Fruit fly (Drosophila melanogaster) whole organism, embryonic: ENCODE data around the gene CG13840.

Experiments used
- Bgb ChIP-seq: fragments of 200-800 bp; sonication (Bioruptor generic); IDR thresholded peaks from 2 replicates; pipeline ENCODE4 v1.3.6; 2022; ENCODE audit warnings: missing biosample characterization, missing genetic modification characterization; ENCODE audit not compliant: partially characterized antibody
- CG10267 ChIP-seq: fragments of 200-800 bp; sonication (Bioruptor generic); optimal IDR thresholded peaks from 2 replicates; lab custom pipeline; 2018; ENCODE audit warnings: missing biosample characterization, mild to moderate bottlenecking, missing genetic modification characterization, moderate library complexity
- CG10979 ChIP-seq: fragments of 200-800 bp; sonication (Bioruptor generic); optimal IDR thresholded peaks from 2 replicates; lab custom pipeline; 2018; ENCODE audit warnings: missing biosample characterization, mild to moderate bottlenecking, missing genetic modification characterization, moderate library complexity
- CG11504 ChIP-seq: fragments of 200-800 bp; sonication (Bioruptor generic); optimal IDR thresholded peaks from 3 replicates; lab custom pipeline; 2019; ENCODE audit warnings: missing biosample characterization, mild to moderate bottlenecking, missing genetic modification characterization, moderate library complexity
- CG14050 ChIP-seq: fragments of 200-800 bp; sonication (Bioruptor generic); IDR thresholded peaks from 3 replicates; pipeline ENCODE4 v1.3.6; 2022; ENCODE audit warnings: missing biosample characterization, missing genetic modification characterization
- CG16779 ChIP-seq: fragments of 200-800 bp; sonication (Bioruptor generic); IDR thresholded peaks from 2 replicates; pipeline ENCODE4 v1.3.6; 2022; ENCODE audit warnings: missing biosample characterization, missing genetic modification characterization
- CG17385 ChIP-seq: fragments of 200-800 bp; sonication (Bioruptor generic); optimal IDR thresholded peaks from 3 replicates; lab custom pipeline; 2018; ENCODE audit warnings: missing biosample characterization, mild to moderate bottlenecking, missing genetic modification characterization
- CG1792 ChIP-seq: fragments of 200-800 bp; sonication (Bioruptor generic); optimal IDR thresholded peaks from 2 replicates; lab custom pipeline; 2016; ENCODE audit warnings: missing biosample characterization, missing genetic modification characterization
- CG18764 ChIP-seq: fragments of 200-800 bp; sonication (Bioruptor generic); optimal IDR thresholded peaks from 3 replicates; lab custom pipeline; 2016; ENCODE audit warnings: missing biosample characterization, missing genetic modification characterization
- CG2199 ChIP-seq: fragments of 200-800 bp; sonication (Bioruptor generic); IDR thresholded peaks from 3 replicates; pipeline ENCODE4 v1.3.6; 2022; ENCODE audit warnings: missing biosample characterization, missing genetic modification characterization
- CG2202 ChIP-seq: fragments of 200-800 bp; sonication (Bioruptor generic); optimal IDR thresholded peaks from 2 replicates; lab custom pipeline; 2018; ENCODE audit warnings: missing biosample characterization, mild to moderate bottlenecking, missing genetic modification characterization
- CG31388 ChIP-seq: fragments of 200-800 bp; sonication (Bioruptor generic); optimal IDR thresholded peaks from 2 replicates; lab custom pipeline; 2016; ENCODE audit warnings: missing biosample characterization, missing genetic modification characterization
- CG34224 ChIP-seq: fragments of 200-800 bp; sonication (Bioruptor generic); IDR thresholded peaks from 3 replicates; pipeline ENCODE4 v1.3.6; 2022; ENCODE audit warnings: missing biosample characterization, missing genetic modification characterization; ENCODE audit not compliant: partially characterized antibody
- CG4707 ChIP-seq: fragments of 200-800 bp; sonication (Bioruptor generic); optimal IDR thresholded peaks from 2 replicates; lab custom pipeline; 2018; ENCODE audit warnings: missing biosample characterization, mild to moderate bottlenecking, missing genetic modification characterization, moderate library complexity
- CG4730 ChIP-seq: fragments of 200-800 bp; sonication (Bioruptor generic); IDR thresholded peaks from 2 replicates; pipeline ENCODE4 v1.3.6; 2022; ENCODE audit warnings: missing biosample characterization, missing genetic modification characterization
- CG4820 ChIP-seq: fragments of 200-800 bp; sonication (Bioruptor generic); optimal IDR thresholded peaks from 3 replicates; lab custom pipeline; 2016; ENCODE audit warnings: missing biosample characterization, missing genetic modification characterization
- CG6765 ChIP-seq: fragments of 200-800 bp; sonication (Bioruptor generic); optimal IDR thresholded peaks from 3 replicates; lab custom pipeline; 2017; ENCODE audit warnings: missing biosample characterization, mild to moderate bottlenecking, missing genetic modification characterization
- CG7786 ChIP-seq: fragments of 200-800 bp; sonication (Bioruptor generic); optimal IDR thresholded peaks from 2 replicates; lab custom pipeline; 2016; ENCODE audit warnings: missing biosample characterization, missing genetic modification characterization
- CG7987 ChIP-seq: fragments of 200-800 bp; sonication (Bioruptor generic); optimal IDR thresholded peaks from 2 replicates; lab custom pipeline; 2018; ENCODE audit warnings: missing biosample characterization, mild to moderate bottlenecking, missing genetic modification characterization, moderate library complexity
- CG9437 ChIP-seq: fragments of 200-800 bp; sonication (Bioruptor generic); optimal IDR thresholded peaks from 2 replicates; lab custom pipeline; 2018; ENCODE audit warnings: missing biosample characterization, mild to moderate bottlenecking, missing genetic modification characterization
- CG9609 ChIP-seq: fragments of 200-800 bp; sonication (Bioruptor generic); optimal IDR thresholded peaks from 3 replicates; lab custom pipeline; 2016; ENCODE audit warnings: missing biosample characterization, missing genetic modification characterization
- Ets65A ChIP-seq: fragments of 200-800 bp; sonication (Bioruptor generic); peaks from one replicate; lab custom pipeline; 2016; ENCODE audit warnings: missing biosample characterization, missing genetic modification characterization
- HmgD ChIP-seq: fragments of 200-800 bp; sonication (Bioruptor generic); optimal IDR thresholded peaks from 3 replicates; lab custom pipeline; 2016; ENCODE audit warnings: missing biosample characterization, missing genetic modification characterization
- Lhr ChIP-seq: fragments of 200-800 bp; sonication (Bioruptor generic); optimal IDR thresholded peaks from 3 replicates; lab custom pipeline; 2017; ENCODE audit warnings: mild to moderate bottlenecking, missing biosample characterization, missing genetic modification reagents, missing genetic modification characterization
- Lpt ChIP-seq: fragments of >200 bp; optimal IDR thresholded peaks from 2 replicates; lab custom pipeline; 2018; ENCODE audit warnings: missing biosample characterization, missing genetic modification characterization
- MTF-1 ChIP-seq: fragments of 200-800 bp; sonication (Bioruptor generic); optimal IDR thresholded peaks from 2 replicates; lab custom pipeline; 2018; ENCODE audit warnings: missing biosample characterization, mild to moderate bottlenecking, missing genetic modification characterization, borderline replicate concordance
- Med ChIP-seq: fragments of 200-800 bp; sonication (Bioruptor generic); peaks from one replicate; lab custom pipeline; 2016; ENCODE audit warnings: missing biosample characterization, missing genetic modification characterization, mild to moderate bottlenecking, inconsistent platforms, moderate library complexity
- Opbp ChIP-seq: fragments of 200-800 bp; sonication (Bioruptor generic); IDR thresholded peaks from 3 replicates; pipeline ENCODE4 v1.3.6; 2022; ENCODE audit warnings: missing biosample characterization, missing genetic modification characterization; ENCODE audit not compliant: partially characterized antibody
- Ssrp ChIP-seq: fragments of 200-800 bp; sonication (Bioruptor generic); optimal IDR thresholded peaks from 2 replicates; lab custom pipeline; 2018; ENCODE audit warnings: missing biosample characterization, mild to moderate bottlenecking, missing genetic modification characterization, moderate library complexity
- ara ChIP-seq: fragments of 200-800 bp; sonication (Bioruptor generic); IDR thresholded peaks from 2 replicates; pipeline ENCODE4 v1.3.6; 2022; ENCODE audit warnings: missing biosample characterization, missing genetic modification characterization
- bigmax ChIP-seq: fragments of 200-800 bp; sonication (Bioruptor generic); optimal IDR thresholded peaks from 2 replicates; lab custom pipeline; 2018; ENCODE audit warnings: missing biosample characterization, mild to moderate bottlenecking, missing genetic modification characterization
- btn ChIP-seq: fragments of 200-800 bp; sonication (Bioruptor generic); optimal IDR thresholded peaks from 2 replicates; lab custom pipeline; 2016; ENCODE audit warnings: missing biosample characterization, missing genetic modification characterization
- cad ChIP-seq: fragments of >200 bp; optimal IDR thresholded peaks from 2 replicates; lab custom pipeline; 2017; ENCODE audit warnings: missing biosample characterization, missing genetic modification characterization
- dimm ChIP-seq: fragments of 200-800 bp; sonication (Bioruptor generic); IDR thresholded peaks from 2 replicates; pipeline ENCODE4 v1.3.6; 2022; ENCODE audit warnings: missing biosample characterization, missing genetic modification characterization
- dm ChIP-seq: fragments of 200-800 bp; sonication (Bioruptor generic); optimal IDR thresholded peaks from 3 replicates; lab custom pipeline; 2016; ENCODE audit warnings: missing biosample characterization, missing genetic modification characterization
- fd102C ChIP-seq: fragments of 200-800 bp; sonication (Bioruptor generic); optimal IDR thresholded peaks from 2 replicates; lab custom pipeline; 2018; ENCODE audit warnings: missing biosample characterization, mild to moderate bottlenecking, missing genetic modification characterization, moderate library complexity
- fd64A ChIP-seq: fragments of 200-800 bp; sonication (Bioruptor generic); optimal IDR thresholded peaks from 3 replicates; lab custom pipeline; 2018; ENCODE audit warnings: missing biosample characterization, mild to moderate bottlenecking, missing genetic modification characterization
- hb ChIP-seq: fragments of 200-800 bp; sonication (Bioruptor generic); IDR thresholded peaks from 3 replicates; pipeline ENCODE4 v1.3.6; 2022; ENCODE audit warnings: missing biosample characterization, missing genetic modification characterization; ENCODE audit not compliant: partially characterized antibody
- hbn ChIP-seq: fragments of 200-800 bp; sonication (Bioruptor generic); IDR thresholded peaks from 2 replicates; pipeline ENCODE4 v1.3.6; 2022; ENCODE audit warnings: missing biosample characterization, missing genetic modification characterization; ENCODE audit not compliant: partially characterized antibody
- jigr1 ChIP-seq: fragments of 200-800 bp; sonication (Bioruptor generic); IDR thresholded peaks from 3 replicates; pipeline ENCODE4 v1.3.6; 2022; ENCODE audit warnings: missing biosample characterization, missing genetic modification characterization
- peb ChIP-seq: fragments of 200-800 bp; sonication (Bioruptor generic); IDR thresholded peaks from 2 replicates; pipeline ENCODE4 v1.3.6; 2022; ENCODE audit warnings: missing biosample characterization, missing genetic modification characterization
- pita ChIP-seq: fragments of 200-800 bp; sonication (Bioruptor generic); optimal IDR thresholded peaks from 2 replicates; lab custom pipeline; 2017; ENCODE audit warnings: missing biosample characterization, mild to moderate bottlenecking, missing genetic modification characterization
- pnt ChIP-seq: fragments of 200-800 bp; sonication (Bioruptor generic); optimal IDR thresholded peaks from 3 replicates; lab custom pipeline; 2016; ENCODE audit warnings: missing biosample characterization, missing genetic modification characterization
- sens-2 ChIP-seq: fragments of 200-800 bp; sonication (Bioruptor generic); IDR thresholded peaks from 2 replicates; pipeline ENCODE4 v1.3.6; 2022; ENCODE audit warnings: missing biosample characterization, missing genetic modification characterization
- slbo ChIP-seq: fragments of 200-800 bp; sonication (Bioruptor generic); IDR thresholded peaks from 2 replicates; pipeline ENCODE4 v1.3.6; 2022; ENCODE audit warnings: missing biosample characterization, missing genetic modification characterization
- so ChIP-seq: fragments of 200-800 bp; sonication (Bioruptor generic); IDR thresholded peaks from 3 replicates; pipeline ENCODE4 v1.3.6; 2022; ENCODE audit warnings: missing biosample characterization, missing genetic modification characterization
- sob ChIP-seq: fragments of 200-800 bp; sonication (Bioruptor generic); IDR thresholded peaks from 2 replicates; pipeline ENCODE4 v1.3.6; 2022; ENCODE audit warnings: missing biosample characterization, missing genetic modification characterization
- sqz ChIP-seq: fragments of 200-800 bp; sonication (Bioruptor generic); optimal IDR thresholded peaks from 3 replicates; lab custom pipeline; 2018; ENCODE audit warnings: missing biosample characterization, mild to moderate bottlenecking, missing genetic modification characterization
- sug ChIP-seq: fragments of 200-800 bp; optimal IDR thresholded peaks from 2 replicates; lab custom pipeline; 2019; ENCODE audit warnings: missing biosample characterization, mild to moderate bottlenecking, missing genetic modification characterization, moderate library complexity
- tna ChIP-seq: fragments of 200-800 bp; sonication (Bioruptor generic); IDR thresholded peaks from 2 replicates; pipeline ENCODE4 v1.3.6; 2022; ENCODE audit warnings: missing biosample characterization, missing genetic modification characterization; ENCODE audit not compliant: partially characterized antibody
- trh ChIP-seq: fragments of 200-800 bp; sonication (Bioruptor generic); optimal IDR thresholded peaks from 2 replicates; lab custom pipeline; 2016; ENCODE audit warnings: missing biosample characterization, missing genetic modification characterization
- zen2 ChIP-seq: fragments of 200-800 bp; sonication (Bioruptor generic); IDR thresholded peaks from 3 replicates; pipeline ENCODE4 v1.3.6; 2022; ENCODE audit warnings: missing biosample characterization, missing genetic modification characterization; ENCODE audit not compliant: partially characterized antibody

CG13840 gene

DNA sequence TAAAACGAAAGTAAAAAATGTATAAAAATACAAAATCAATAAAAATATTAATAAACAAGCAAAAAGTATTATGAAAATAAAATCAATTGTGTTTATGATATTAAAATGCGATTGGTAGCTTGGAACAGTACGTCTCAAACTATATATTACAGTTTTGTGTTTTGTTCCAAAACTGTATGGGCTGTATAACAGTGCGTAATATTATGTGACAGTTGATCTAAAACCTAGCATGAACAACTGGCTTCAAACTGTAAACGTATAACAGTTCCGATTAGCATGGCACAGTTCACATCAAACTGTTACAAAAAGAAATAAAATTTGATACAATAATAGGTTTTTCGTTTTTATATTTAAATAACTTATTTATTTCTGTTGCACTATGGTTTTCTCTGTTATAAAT lies 22.0 kb downstream of the CG13840 start (continued):
- TF ChIP-seq so (GFP tag; lab: Robert Waterston, UW) (no peak), slbo (GFP tag; lab: Robert Waterston, UW) (0 out of 2 replicates have a peak, but pooled peaks have one; percentile 13), CG7987 (GFP tag; lab: Kevin White, UChicago) (no peak), dm (GFP tag; lab: Kevin White, UChicago) (no peak), HmgD (GFP tag; lab: Kevin White, UChicago) (peak; percentile 53), Bgb (GFP tag; lab: Robert Waterston, UW) (peak; percentile 73), CG4820 (no peak), jigr1 (GFP tag; lab: Robert Waterston, UW) (no peak), fd102C (GFP tag; lab: Kevin White, UChicago) (no peak), zen2 (GFP tag; lab: Robert Waterston, UW) (no peak), CG16779 (GFP tag; lab: Robert Waterston, UW) (no peak), CG4707 (no peak), CG10979 (no peak), Ssrp (tag; lab: Kevin White, UChicago) (peak; percentile 58), sob (GFP tag; lab: Robert Waterston, UW) (no peak), CG10267 (tag; lab: Kevin White, UChicago) (no peak), CG9609 (GFP tag; lab: Kevin White, UChicago) (no peak), Lpt (GFP tag; lab: Kevin White, UChicago) (no peak), CG1792 (GFP tag; lab: Kevin White, UChicago) (no peak), btn (GFP tag; lab: Kevin White, UChicago) (no peak), pita (peak; percentile 70), MTF-1 (no peak), CG7786 (GFP tag; lab: Kevin White, UChicago) (no peak), CG9437 (no peak), fd64A (GFP tag; lab: Kevin White, UChicago) (no peak), hb (GFP tag; lab: Robert Waterston, UW) (peak; percentile 68; the same call in 2 of the 3 replicates), CG2202 (tag; lab: Kevin White, UChicago) (no peak), CG14050 (no peak), sqz (GFP tag; lab: Kevin White, UChicago) (no peak), peb (no peak), CG18764 (GFP tag; lab: Kevin White, UChicago) (no peak), Ets65A (GFP tag; lab: Kevin White, UChicago) (peak; percentile 39), CG31388 (GFP tag; lab: Kevin White, UChicago) (no peak), CG17385 (GFP tag; lab: Kevin White, UChicago) (no peak), hbn (GFP tag; lab: Robert Waterston, UW) (no peak), CG6765 (GFP tag; lab: Kevin White, UChicago) (no peak), CG11504 (peak; percentile 68), dimm (GFP tag; lab: Robert Waterston, UW) (no peak), tna (GFP tag; lab: Robert Waterston, UW) (peak; percentile 47; the same call in 1 of the 2 replicates), ara (GFP tag; lab: Robert Waterston, UW) (no peak), CG4730 (GFP tag; lab: Robert Waterston, UW) (no peak), cad (GFP tag; lab: Kevin White, UChicago) (peak; percentile 97), pnt (GFP tag; lab: Kevin White, UChicago) (no peak), Lhr (GFP tag; lab: Kevin White, UChicago) (no peak), trh (no peak), CG34224 (no peak), sug (no peak), Opbp (peak; percentile 81), bigmax (GFP tag; lab: Kevin White, UChicago) (no peak), CG2199 (GFP tag; lab: Robert Waterston, UW) (peak; percentile 96), Med (GFP tag; lab: Kevin White, UChicago) (peak; percentile 75), sens-2 (GFP tag; lab: Robert Waterston, UW) (no peak)
